Fruit fly (Drosophila melanogaster) S2 (cell line): ENCODE results near the gene CG31368.

ENCODE experiments used
- CG8478 ChIP-seq: fragments of >200 bp; optimal IDR thresholded peaks from 2 replicates; lab custom pipeline; 2018
- CTCF ChIP-seq, 2 experiments: fragments of >200 bp; optimal IDR thresholded peaks; 2 replicates each; lab custom pipeline; 2018

CG31368 gene

DNA sequence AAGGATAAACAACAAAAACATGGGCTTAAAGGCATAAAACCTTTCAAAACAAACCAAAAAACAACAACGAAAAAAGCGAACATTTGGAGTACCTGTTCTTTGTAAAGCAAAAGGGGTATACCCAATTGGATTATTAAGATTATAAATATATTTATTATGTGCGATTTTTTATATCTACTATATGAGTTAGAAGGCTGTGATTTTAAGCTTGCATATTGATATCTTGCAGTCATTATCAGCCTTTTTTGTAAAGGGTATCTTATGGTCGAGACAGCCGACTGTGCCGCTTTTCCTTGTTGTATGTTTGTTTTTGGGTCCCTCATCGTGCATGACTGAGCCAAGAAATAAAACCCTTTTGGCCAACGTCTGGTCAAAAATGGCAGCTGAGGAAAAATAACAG lies 9.9 kb upstream of the CG31368 start:
- no peak for TF ChIP-seq CTCF (optimal IDR thresholded peaks at IDR 0.05; lab: Kevin White, UChicago)
- no peak for TF ChIP-seq CG8478 (lab: Kevin White, UChicago)

- TF ChIP-seq CG8478 (lab: Kevin White, UChicago) (no peak), CTCF (optimal IDR thresholded peaks at IDR 0.05; lab: Kevin White, UChicago) (no peak)
Measured at dm6 chr3R:11876750-11877149, 5.8 kb upstream of the CG31368 start.

dm6 chr3R:11877162-11877561 lies 5.4 kb upstream of the CG31368 start, which contains the start of gene sad:
sad (plus strand) TSS chr3R:11877235.
- TF ChIP-seq CTCF (optimal IDR thresholded peaks at IDR 0.05; lab: Kevin White, UChicago), result no peak
- TF ChIP-seq CG8478 (lab: Kevin White, UChicago), result no peak

DNA sequence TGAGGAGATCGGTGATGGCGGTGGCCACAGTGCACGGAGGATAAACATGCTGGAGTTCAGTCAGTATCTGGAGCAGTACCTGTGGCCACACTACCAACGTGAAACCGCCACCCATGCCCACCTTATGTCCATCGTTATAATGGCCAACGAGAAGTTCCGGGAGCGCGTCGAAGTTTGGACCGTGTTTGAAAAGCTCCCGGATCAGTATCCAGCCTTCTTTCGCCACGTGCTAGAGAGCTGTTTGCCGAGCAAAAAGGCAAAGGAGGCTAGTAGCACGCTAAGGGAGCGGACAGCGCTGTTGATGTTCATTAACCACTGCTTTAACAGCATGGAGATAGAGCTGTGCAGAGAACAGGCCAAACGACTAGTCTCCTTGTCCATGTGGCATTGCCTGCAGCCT lies 539 bp downstream of the CG31368 start:
- TF ChIP-seq CG8478 (lab: Kevin White, UChicago) (no peak), CTCF (optimal IDR thresholded peaks at IDR 0.05; lab: Kevin White, UChicago) (no peak)

- TF ChIP-seq CG8478 (lab: Kevin White, UChicago) (no peak), CTCF (optimal IDR thresholded peaks at IDR 0.05; lab: Kevin White, UChicago) (no peak)
Measured at dm6 chr3R:11887114-11888037, 4.8 kb downstream of the CG31368 start, which contains the start of gene mthl5. mthl5 (minus strand) TSS chr3R:11887168.

- TF ChIP-seq CTCF (optimal IDR thresholded peaks at IDR 0.05; lab: Kevin White, UChicago), result no peak
- TF ChIP-seq CG8478 (lab: Kevin White, UChicago), result no peak
Measured at dm6 chr3R:11888038-11888567, 5.5 kb downstream of the CG31368 start.

dm6 chr3R:11893197-11893596 lies 10.6 kb downstream of the CG31368 start, which contains the start of gene Dnali1:
Dnali1 (minus strand) TSS chr3R:11893297.
- TF ChIP-seq CG8478 (lab: Kevin White, UChicago) (no peak), CTCF (optimal IDR thresholded peaks at IDR 0.05; lab: Kevin White, UChicago) (no peak)

DNA sequence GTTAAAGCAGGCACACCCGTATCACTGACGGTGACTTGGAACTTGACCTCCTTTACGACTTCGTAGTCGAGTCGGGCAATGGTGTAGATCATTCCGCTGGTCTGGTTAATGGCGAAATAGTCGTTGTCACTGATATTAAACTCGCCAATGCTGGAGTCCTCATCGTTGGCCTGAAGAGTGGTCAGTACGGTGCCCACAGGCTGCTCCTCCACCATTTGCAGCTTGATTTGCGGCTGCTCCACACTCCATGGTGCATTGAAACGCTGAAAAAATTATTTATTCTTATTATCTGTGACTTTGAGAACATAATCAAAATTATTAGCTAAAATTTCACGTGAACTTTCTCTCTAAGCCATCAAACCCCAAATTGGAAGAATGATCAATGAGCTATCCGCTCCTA lies 14.7 kb downstream of the CG31368 start, which contains the start of gene CG34307:
Gene CG34307 (plus strand): TSS at position 301 of the 400 bp plus-strand sequence.
- TF ChIP-seq CTCF (optimal IDR thresholded peaks at IDR 0.05; lab: Kevin White, UChicago) (no peak), CG8478 (lab: Kevin White, UChicago) (no peak)

DNA sequence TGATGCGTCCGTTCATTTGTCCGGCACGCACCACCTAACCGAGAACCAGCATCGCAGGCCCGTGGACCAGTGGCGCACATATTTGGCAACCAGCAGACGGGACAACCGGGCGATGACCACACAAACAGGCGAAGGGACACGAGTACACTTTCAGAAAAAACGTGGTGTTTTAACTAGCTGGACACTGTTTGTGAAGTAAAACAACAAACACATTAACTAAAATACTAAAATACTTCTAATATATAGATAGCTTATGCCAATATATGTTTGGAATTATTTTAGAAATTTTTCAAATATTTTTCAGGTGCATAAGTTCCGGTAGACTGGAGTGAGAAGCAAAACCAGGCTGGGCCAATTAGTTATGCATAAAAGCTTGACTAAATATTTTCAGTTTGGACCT lies 20.3 kb downstream of the CG31368 start:
- TF ChIP-seq CTCF (optimal IDR thresholded peaks at IDR 0.05; lab: Kevin White, UChicago) (no peak), CG8478 (lab: Kevin White, UChicago) (no peak)

dm6 chr3R:11920605-11921004 lies 38.0 kb downstream of the CG31368 start:
- TF ChIP-seq CG8478 (lab: Kevin White, UChicago) (no peak), CTCF (optimal IDR thresholded peaks at IDR 0.05; lab: Kevin White, UChicago) (no peak)

DNA sequence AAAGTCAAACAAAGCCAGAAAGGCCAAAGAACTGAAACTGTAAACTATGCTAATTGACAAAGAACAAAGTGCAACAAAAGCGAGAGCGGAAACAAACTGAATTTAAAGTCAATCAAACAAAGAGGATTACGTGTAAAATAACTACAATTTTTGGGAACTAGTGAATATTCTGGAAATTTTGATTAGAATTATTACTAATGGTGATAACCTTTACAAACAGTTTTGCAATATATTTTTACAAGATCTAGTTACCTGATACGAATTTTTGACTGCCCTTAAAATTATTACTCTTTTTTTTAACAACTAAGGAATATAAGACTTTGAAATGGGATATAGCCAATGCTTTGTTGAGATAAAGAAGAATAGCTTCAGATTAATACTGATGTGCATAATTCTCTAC lies 48.4 kb downstream of the CG31368 start, which contains the start of gene CG14731:
Gene CG14731 (plus strand): TSS at position 301 of the 400 bp plus-strand sequence.
- no peak for TF ChIP-seq CG8478 (lab: Kevin White, UChicago)
- no peak for TF ChIP-seq CTCF (optimal IDR thresholded peaks at IDR 0.05; lab: Kevin White, UChicago)

DNA sequence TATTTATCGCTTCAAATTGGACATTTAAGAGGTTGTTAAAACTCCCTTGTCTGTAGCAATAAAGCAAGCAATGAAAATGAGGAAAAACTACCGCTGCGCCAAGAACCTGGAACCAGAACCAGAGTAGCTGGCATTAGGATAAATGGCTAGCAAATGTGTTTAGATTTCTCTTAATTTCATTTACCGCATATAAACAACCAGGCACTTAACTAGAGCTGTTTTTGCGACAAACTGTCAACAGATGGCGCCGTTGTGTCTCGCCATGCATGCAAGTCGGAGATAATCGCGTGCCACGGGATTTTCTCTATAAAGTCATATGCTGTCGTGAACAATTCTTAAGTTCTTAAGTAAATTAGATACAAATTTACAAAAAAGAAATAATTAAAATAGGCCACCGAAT lies 51.3 kb downstream of the CG31368 start:
- no peak for TF ChIP-seq CG8478 (lab: Kevin White, UChicago)
- peak; percentile 52 to 55 for TF ChIP-seq CTCF (optimal IDR thresholded peaks at IDR 0.05; lab: Kevin White, UChicago)

- TF ChIP-seq CTCF (optimal IDR thresholded peaks at IDR 0.05; lab: Kevin White, UChicago), result no peak
- TF ChIP-seq CG8478 (lab: Kevin White, UChicago), result no peak
Measured at dm6 chr3R:11937427-11938114, 55.0 kb downstream of the CG31368 start.

- TF ChIP-seq CG8478 (lab: Kevin White, UChicago) (no peak), CTCF (optimal IDR thresholded peaks at IDR 0.05; lab: Kevin White, UChicago) (no peak)
Measured at dm6 chr3R:11941116-11941515, 58.5 kb downstream of the CG31368 start.
